Worm (Caenorhabditis elegans) whole organism, young adult: ENCODE data around the gene B0495.5.

ENCODE experiments used
- B0336.3 ChIP-seq: fragments of 200-800 bp; sonication (Bioruptor generic); IDR thresholded peaks from 2 replicates; pipeline ENCODE4 v1.3.6; 2022; ENCODE audit warnings: missing genetic modification characterization, missing compliant biosample characterization
- C06A6.2 ChIP-seq: fragments of 200-800 bp; sonication (Bioruptor generic); conservative IDR thresholded peaks from 2 replicates; pipeline ENCODE4 v1.3.6; 2022; ENCODE audit warnings: missing genetic modification characterization, missing compliant biosample characterization
- C17E4.6 ChIP-seq: fragments of 200-800 bp; sonication (Bioruptor generic); IDR thresholded peaks from 2 replicates; pipeline ENCODE4 v1.3.6; 2022; ENCODE audit warnings: missing genetic modification reagents, missing genetic modification characterization, missing compliant biosample characterization
- F49E8.2 ChIP-seq: sonication (generic microtip); optimal IDR thresholded peaks from 3 replicates; lab custom pipeline; 2017; ENCODE audit warnings: missing genetic modification characterization, mild to moderate bottlenecking, missing compliant biosample characterization, antibody characterized with exemption, moderate library complexity; ENCODE audit not compliant: insufficient read depth
- T26A5.8 ChIP-seq: sonication (generic microtip); optimal IDR thresholded peaks from 2 replicates; lab custom pipeline; 2016; ENCODE audit warnings: missing genetic modification characterization, missing compliant biosample characterization
- Y53F4B.3 ChIP-seq: fragments of 200-800 bp; sonication (Bioruptor generic); IDR thresholded peaks from 2 replicates; pipeline ENCODE4 v1.3.6; 2022; ENCODE audit warnings: missing genetic modification reagents, missing genetic modification characterization, missing compliant biosample characterization
- Y56A3A.18 ChIP-seq: fragments of 200-800 bp; sonication (Bioruptor generic); IDR thresholded peaks from 2 replicates; pipeline ENCODE4 v1.3.6; 2022; ENCODE audit warnings: missing genetic modification reagents, missing genetic modification characterization, missing compliant biosample characterization
- Y79H2A.3 ChIP-seq: fragments of 200-800 bp; sonication (Bioruptor generic); conservative IDR thresholded peaks from 2 replicates; pipeline ENCODE4 v1.3.6; 2022; ENCODE audit warnings: missing genetic modification reagents, missing genetic modification characterization, missing compliant biosample characterization
- Y95B8A.8 ChIP-seq: fragments of 200-800 bp; sonication (Bioruptor generic); IDR thresholded peaks from 2 replicates; pipeline ENCODE4 v1.3.6; 2022; ENCODE audit warnings: missing genetic modification reagents, missing genetic modification characterization, missing compliant biosample characterization
- aptf-3 ChIP-seq: fragments of 200-800 bp; sonication (Bioruptor generic); IDR thresholded peaks from 2 replicates; pipeline ENCODE4 v1.3.6; 2022; ENCODE audit warnings: missing genetic modification characterization, missing compliant biosample characterization
- cebp-1 ChIP-seq, 2 experiments: fragments of 200-800 bp in 1 of 2; sonication (Bioruptor generic) in 1 of 2; sonication (generic microtip) in 1 of 2; IDR thresholded peaks in 1 of 2; optimal IDR thresholded peaks in 1 of 2; 2 replicates each; pipeline versions ENCODE4 v1.3.6 to Lab custom; 2017 to 2022; ENCODE audit warnings: missing compliant biosample characterization in 2 of 2, missing genetic modification characterization in 2 of 2, mild to moderate bottlenecking in 1 of 2, missing genetic modification reagents in 1 of 2, moderate library complexity in 1 of 2
- ceh-27 ChIP-seq: fragments of 200-800 bp; sonication (Bioruptor generic); optimal IDR thresholded peaks from 2 replicates; lab custom pipeline; 2018; ENCODE audit warnings: mild to moderate bottlenecking, missing genetic modification characterization, moderate library complexity, missing compliant biosample characterization
- ceh-58 ChIP-seq: fragments of 200-800 bp; sonication (Bioruptor generic); IDR thresholded peaks from 2 replicates; pipeline ENCODE4 v1.3.6; 2022; ENCODE audit warnings: missing genetic modification characterization, missing compliant biosample characterization
- dpff-1 ChIP-seq: sonication (generic microtip); optimal IDR thresholded peaks from 2 replicates; lab custom pipeline; 2017; ENCODE audit warnings: mild to moderate bottlenecking, missing genetic modification characterization, missing compliant biosample characterization
- egl-18 ChIP-seq: fragments of 200-800 bp; sonication (Bioruptor generic); IDR thresholded peaks from 2 replicates; pipeline ENCODE4 v1.3.6; 2022; ENCODE audit warnings: missing genetic modification reagents, missing genetic modification characterization, missing compliant biosample characterization
- ekl-4 ChIP-seq: fragments of 200-800 bp; sonication (Bioruptor generic); IDR thresholded peaks from 2 replicates; pipeline ENCODE4 v1.3.6; 2022; ENCODE audit warnings: missing genetic modification reagents, missing genetic modification characterization, missing compliant biosample characterization
- hlh-12 ChIP-seq: sonication (generic microtip); optimal IDR thresholded peaks from 2 replicates; lab custom pipeline; 2016; ENCODE audit warnings: missing genetic modification characterization, missing compliant biosample characterization
- hrde-1 ChIP-seq: sonication (generic microtip); optimal IDR thresholded peaks from 2 replicates; lab custom pipeline; 2016; ENCODE audit warnings: missing genetic modification characterization, mild to moderate bottlenecking, missing compliant biosample characterization, moderate library complexity, missing genotype, missing genetic modification reagents, borderline replicate concordance
- let-607 ChIP-seq, 2 experiments: fragments of 200-800 bp in 1 of 2; sonication (Bioruptor generic) in 1 of 2; sonication (generic microtip) in 1 of 2; optimal IDR thresholded peaks; 2 replicates each; lab custom pipeline; 2016 to 2018; ENCODE audit warnings: mild to moderate bottlenecking in 2 of 2, missing compliant biosample characterization in 2 of 2, missing genetic modification characterization in 2 of 2, moderate library complexity in 2 of 2, missing genotype in 1 of 2
- lin-26 ChIP-seq: fragments of 200-800 bp; sonication (Bioruptor generic); IDR thresholded peaks from 2 replicates; pipeline ENCODE4 v1.3.6; 2022; ENCODE audit warnings: missing genetic modification reagents, missing genetic modification characterization, missing compliant biosample characterization
- lin-35 ChIP-seq, 3 experiments: fragments of 150-350 bp in 2 of 3; sonication (generic microtip) in 1 of 3; optimal IDR thresholded peaks; 2 replicates each; lab custom pipeline; 2014 to 2018; ENCODE audit warnings: missing biosample characterization in 3 of 3, missing genetic modification characterization in 3 of 3, missing genetic modification reagents in 3 of 3
- lin-40 ChIP-seq: sonication (generic microtip); optimal IDR thresholded peaks from 2 replicates; lab custom pipeline; 2016; ENCODE audit warnings: missing genetic modification characterization, mild to moderate bottlenecking, missing compliant biosample characterization, missing genotype, missing genetic modification reagents
- lin-54 ChIP-seq: fragments of 200-800 bp; sonication (Bioruptor generic); optimal IDR thresholded peaks from 2 replicates; lab custom pipeline; 2018; ENCODE audit warnings: mild to moderate bottlenecking, missing genetic modification characterization, missing compliant biosample characterization
- lir-1 ChIP-seq: fragments of 200-800 bp; sonication (Bioruptor generic); conservative IDR thresholded peaks from 2 replicates; pipeline ENCODE4 v1.3.6; 2022; ENCODE audit warnings: missing genetic modification reagents, missing genetic modification characterization, missing compliant biosample characterization
- mcd-1 ChIP-seq: fragments of 200-800 bp; sonication (Bioruptor generic); IDR thresholded peaks from 2 replicates; pipeline ENCODE4 v1.3.6; 2022; ENCODE audit warnings: missing genetic modification reagents, missing genetic modification characterization, missing compliant biosample characterization
- mel-28 ChIP-seq: sonication (generic microtip); optimal IDR thresholded peaks from 2 replicates; lab custom pipeline; 2016; ENCODE audit warnings: borderline replicate concordance, mild to moderate bottlenecking, missing genetic modification characterization, missing compliant biosample characterization
- nfya-2 ChIP-seq: fragments of 200-800 bp; sonication (Bioruptor generic); IDR thresholded peaks from 2 replicates; pipeline ENCODE4 v1.3.6; 2022; ENCODE audit warnings: missing genetic modification reagents, missing genetic modification characterization, missing compliant biosample characterization
- nhr-90 ChIP-seq: sonication (generic microtip); optimal IDR thresholded peaks from 2 replicates; lab custom pipeline; 2016; ENCODE audit warnings: missing genotype, mild to moderate bottlenecking, missing genetic modification characterization, missing compliant biosample characterization
- sea-2 ChIP-seq: fragments of 200-800 bp; sonication (Bioruptor generic); IDR thresholded peaks from 2 replicates; pipeline ENCODE4 v1.3.6; 2022; ENCODE audit warnings: missing genetic modification characterization, missing compliant biosample characterization
- snpc-3.4 ChIP-seq: sonication (generic microtip); optimal IDR thresholded peaks from 2 replicates; lab custom pipeline; 2017; ENCODE audit warnings: missing genetic modification characterization, mild to moderate bottlenecking, missing compliant biosample characterization, antibody characterized with exemption, moderate library complexity, missing genotype, missing genetic modification reagents
- snpc-4 ChIP-seq, 5 experiments: fragments of 150-350 bp in 1 of 5; sonication (generic microtip) in 4 of 5; optimal IDR thresholded peaks; 2 replicates each; lab custom pipeline; 2014 to 2018; ENCODE audit warnings: missing genetic modification characterization in 5 of 5, missing biosample characterization in 3 of 5, antibody characterized with exemption in 2 of 5, mild to moderate bottlenecking in 2 of 5, missing compliant biosample characterization in 2 of 5, missing genotype in 2 of 5, moderate library complexity in 2 of 5, missing genetic modification reagents in 1 of 5
- unc-62 ChIP-seq: fragments of 150-350 bp; optimal IDR thresholded peaks from 2 replicates; lab custom pipeline; 2014; ENCODE audit warnings: missing biosample characterization, missing genetic modification reagents, missing genetic modification characterization
- zfh-2 ChIP-seq: fragments of 200-800 bp; sonication (Bioruptor generic); conservative IDR thresholded peaks from 2 replicates; pipeline ENCODE4 v1.3.6; 2022; ENCODE audit warnings: missing genetic modification reagents, missing genetic modification characterization, missing compliant biosample characterization
- ztf-18 ChIP-seq: sonication (generic microtip); optimal IDR thresholded peaks from 2 replicates; lab custom pipeline; 2016; ENCODE audit warnings: missing genotype, mild to moderate bottlenecking, missing genetic modification characterization, missing compliant biosample characterization
- ztf-28 ChIP-seq: fragments of 200-800 bp; sonication (Bioruptor generic); IDR thresholded peaks from 2 replicates; pipeline ENCODE4 v1.3.6; 2022; ENCODE audit warnings: missing genetic modification reagents, missing genetic modification characterization, missing compliant biosample characterization
- ztf-3 ChIP-seq: fragments of 200-800 bp; sonication (Bioruptor generic); optimal IDR thresholded peaks from 2 replicates; lab custom pipeline; 2018; ENCODE audit warnings: mild to moderate bottlenecking, missing genetic modification characterization, missing compliant biosample characterization

B0495.5 gene

DNA sequence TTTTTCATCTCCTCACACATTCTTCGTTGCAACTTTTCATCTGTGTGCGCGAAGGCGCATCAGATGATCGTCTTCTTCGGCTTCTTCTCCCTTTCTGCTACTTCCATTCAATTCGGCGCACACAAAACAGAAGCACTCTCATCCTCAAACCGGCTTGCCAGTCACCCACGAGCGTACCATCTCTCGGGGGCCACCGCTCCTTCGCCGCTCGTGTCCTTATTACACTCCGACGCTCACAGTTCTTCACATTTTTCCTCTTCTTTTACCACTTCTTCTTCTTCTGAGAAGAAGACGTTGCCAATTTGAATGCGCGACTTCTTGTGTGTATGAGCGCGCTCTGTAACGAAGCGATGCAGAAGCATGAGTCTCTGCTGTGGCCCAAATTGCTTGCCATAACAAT, 19.8 kb downstream of the B0495.5 start:
- TF ChIP-seq zfh-2 (GFP tag; lab: Robert Waterston, UW) (0 out of 2 replicates have a peak, but pooled peaks have one; percentile 45), ceh-58 (no peak)

DNA sequence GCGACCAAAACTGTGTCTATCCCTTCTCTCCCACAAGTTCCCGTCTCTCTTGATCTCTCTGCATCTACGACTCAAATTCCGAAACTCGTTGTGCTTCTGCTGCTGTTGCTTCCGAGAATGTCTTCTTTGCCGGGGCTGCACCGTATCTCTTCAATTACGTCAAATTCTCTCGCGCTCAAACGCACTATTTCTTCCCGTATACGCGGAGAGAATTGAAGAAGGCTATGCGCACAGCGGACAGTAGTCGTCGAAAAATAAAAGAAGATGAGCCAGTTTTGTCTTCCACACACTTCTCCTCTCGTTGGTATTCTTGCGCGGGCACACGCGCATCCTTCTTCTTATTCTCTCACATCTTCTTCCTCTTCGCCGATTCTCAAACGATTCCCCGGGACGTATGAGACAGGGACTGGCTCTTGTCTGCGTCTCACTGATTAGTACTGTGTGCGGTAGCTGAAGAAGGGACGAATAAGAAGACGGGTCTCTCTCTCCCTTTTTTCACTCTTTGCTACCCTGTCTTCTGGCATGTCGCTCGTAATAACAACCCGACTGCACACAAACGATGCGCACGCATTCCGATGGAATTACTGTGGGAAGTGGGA, 21.9 kb downstream of the B0495.5 start:
- TF ChIP-seq dpff-1 (tag; lab: Kevin White, UChicago), result no peak
- 0 out of 2 replicates have a peak, but pooled peaks have one; percentile 21 for TF ChIP-seq zfh-2 (GFP tag; lab: Robert Waterston, UW)
- TF ChIP-seq sea-2, result no peak
- TF ChIP-seq, all 124 proteins: peak for 1

DNA sequence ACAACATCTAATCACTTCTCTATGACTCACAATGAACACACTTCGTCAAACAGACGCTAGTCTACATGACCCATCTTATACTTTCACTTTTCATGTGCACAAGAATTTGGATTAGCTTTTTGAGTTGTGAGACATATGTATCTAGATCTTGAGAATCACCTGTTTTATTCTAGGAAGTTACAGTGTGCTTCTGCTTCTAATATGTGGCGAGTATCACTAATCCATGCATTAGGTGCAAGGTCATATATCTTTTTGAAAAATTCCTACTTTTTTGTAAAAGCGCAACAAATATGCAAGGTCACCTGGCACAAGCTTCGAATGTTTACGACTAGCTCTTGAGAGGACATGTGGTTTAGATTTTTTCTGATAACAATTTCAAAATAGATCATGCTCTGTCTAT, 22.6 kb downstream of the B0495.5 start:
- TF ChIP-seq snpc-3.4 (tag; lab: Kevin White, UChicago), result no peak
- no peak for TF ChIP-seq snpc-4 (GFP tag; optimal IDR thresholded peaks at IDR 0.05; lab: Kevin White, UChicago)
- TF ChIP-seq snpc-4 (tag; optimal IDR thresholded peaks at IDR 0.05; lab: Kevin White, UChicago), result no peak
- TF ChIP-seq dpff-1 (tag; lab: Kevin White, UChicago), result no peak
- no peak for TF ChIP-seq lin-26 (GFP tag; lab: Robert Waterston, UW)
- no peak for TF ChIP-seq lin-54 (GFP tag; lab: Kevin White, UChicago)
- TF ChIP-seq nfya-2 (GFP tag; lab: Robert Waterston, UW), result no peak
- TF ChIP-seq hrde-1 (tag; lab: Kevin White, UChicago), result no peak

DNA sequence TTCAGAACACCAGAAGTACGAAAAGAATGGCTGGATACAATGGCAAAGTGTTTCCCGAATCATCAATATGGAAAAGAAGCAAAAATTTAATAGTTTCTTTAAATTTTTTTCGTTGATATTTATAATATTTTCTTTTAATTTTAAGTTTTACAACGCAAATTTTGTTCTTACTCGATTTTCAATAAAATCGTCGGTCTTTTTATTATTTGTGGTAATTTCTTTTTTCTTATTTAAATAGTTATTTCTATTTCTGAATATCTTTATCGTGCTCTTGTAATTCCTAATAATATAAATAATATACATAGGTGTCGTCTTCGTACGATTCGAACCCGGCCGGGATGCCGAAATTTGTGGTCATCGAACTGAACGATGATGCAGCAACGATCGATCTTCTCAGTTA, 26.6 kb downstream of the B0495.5 start, which contains the start of gene lir-1:
Gene lir-1, plus strand, starts transcription at position 301 of the 400 bp plus-strand sequence.
- no peak for TF ChIP-seq mel-28 (tag; lab: Kevin White, UChicago)
- TF ChIP-seq Y95B8A.8, result no peak
- TF ChIP-seq let-607 (tag; optimal IDR thresholded peaks at IDR 0.05; lab: Kevin White, UChicago), result no peak
- no peak for TF ChIP-seq C17E4.6 (GFP tag; lab: Robert Waterston, UW)
- TF ChIP-seq B0336.3 (GFP tag; lab: Robert Waterston, UW), result no peak
- no peak for TF ChIP-seq ceh-27 (GFP tag; lab: Kevin White, UChicago)
- no peak for TF ChIP-seq ekl-4
- TF ChIP-seq C06A6.2 (GFP tag; lab: Robert Waterston, UW), result no peak
- no peak for TF ChIP-seq cebp-1 (GFP tag; IDR thresholded peaks at IDR 0.05; lab: Robert Waterston, UW)
- TF ChIP-seq cebp-1 (tag; optimal IDR thresholded peaks at IDR 0.05; lab: Kevin White, UChicago), result no peak
- no peak for TF ChIP-seq F49E8.2 (tag; lab: Kevin White, UChicago)
- TF ChIP-seq lin-40 (tag; lab: Kevin White, UChicago), result no peak
- no peak for TF ChIP-seq unc-62 (GFP tag; lab: Kevin White, UChicago)
- no peak for TF ChIP-seq Y56A3A.18

DNA sequence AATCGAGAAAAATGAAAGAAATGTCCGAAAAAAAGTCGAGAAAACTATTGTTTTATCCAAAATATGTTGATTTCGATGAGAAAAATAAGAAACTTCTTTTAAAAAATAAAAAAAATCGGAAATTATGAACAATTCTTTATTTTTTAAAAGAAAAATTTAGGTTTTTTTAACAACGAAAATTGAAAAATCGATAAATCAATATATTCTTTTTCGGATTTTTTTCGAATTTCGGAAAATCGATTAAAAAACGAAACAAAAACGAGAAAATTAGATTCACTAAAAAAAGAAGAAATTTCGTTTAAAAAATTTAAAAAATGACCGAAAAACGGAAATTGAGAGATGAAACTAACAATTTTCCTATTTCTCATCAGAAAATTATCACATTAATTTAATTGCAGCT, 28.3 kb downstream of the B0495.5 start:
- no peak for TF ChIP-seq ekl-4
- TF ChIP-seq Y53F4B.3 (GFP tag; lab: Robert Waterston, UW), result no peak
- TF ChIP-seq C17E4.6 (GFP tag; lab: Robert Waterston, UW), result no peak
- TF ChIP-seq egl-18 (GFP tag; lab: Robert Waterston, UW), result no peak
- TF ChIP-seq aptf-3 (GFP tag; lab: Robert Waterston, UW), result no peak
- TF ChIP-seq lir-1 (GFP tag; lab: Robert Waterston, UW), result no peak
- TF ChIP-seq ztf-3 (GFP tag; lab: Kevin White, UChicago), result no peak
- TF ChIP-seq ztf-18 (tag; lab: Kevin White, UChicago), result no peak
- no peak for TF ChIP-seq Y79H2A.3
- TF ChIP-seq lin-35 (GFP tag; optimal IDR thresholded peaks at IDR 0.05; lab: Kevin White, UChicago), result no peak
- TF ChIP-seq hlh-12 (tag; lab: Kevin White, UChicago), result no peak
- TF ChIP-seq mcd-1 (GFP tag; lab: Robert Waterston, UW), result no peak
- no peak for TF ChIP-seq nhr-90 (tag; lab: Kevin White, UChicago)
- no peak for TF ChIP-seq mel-28 (tag; lab: Kevin White, UChicago)
- TF ChIP-seq hrde-1 (tag; lab: Kevin White, UChicago), result no peak
- no peak for TF ChIP-seq ztf-28 (GFP tag; lab: Robert Waterston, UW)
- no peak for TF ChIP-seq T26A5.8 (tag; lab: Kevin White, UChicago)
